Fruit fly (Drosophila melanogaster): Measurements from ENCODE around the gene Srg1.

Srg1 gene

dm6 chr3R:24850420-24850819 lies 14.1 kb downstream of the Srg1 start, which contains the start of gene CG7006 (continued):
- TF ChIP-seq en (GFP tag; optimal IDR thresholded peaks at IDR 0.05) (no peak), CG16813 (GFP tag; IDR thresholded peaks at IDR 0.05; ENCODE audit: partially characterized antibody) (peak; percentile 79), grn (GFP tag; optimal IDR thresholded peaks at IDR 0.05) (no peak), gem (tag; optimal IDR thresholded peaks at IDR 0.05) (no peak), Taf1 (GFP tag; IDR thresholded peaks at IDR 0.05) (peak; percentile 41; the same call in 1 of the 2 replicates), CG10654 (GFP tag; optimal IDR thresholded peaks at IDR 0.05) (peak; percentile 76), CG2129 (GFP tag; IDR thresholded peaks at IDR 0.05; ENCODE audit: partially characterized antibody) (0 out of 2 replicates have a peak, but pooled peaks have one; percentile 16), cwo (GFP tag; optimal IDR thresholded peaks at IDR 0.05) (peak; percentile 70), trh (GFP tag; optimal IDR thresholded peaks at IDR 0.05) (peak; percentile 55), Chrac-16 (GFP tag; optimal IDR thresholded peaks at IDR 0.05) (peak; percentile 70), Neu2 (GFP tag; optimal IDR thresholded peaks at IDR 0.05; ENCODE audit: borderline replicate concordance) (no peak), CG11398 (GFP tag; optimal IDR thresholded peaks at IDR 0.05) (peak; percentile 46), CG7987 (GFP tag; optimal IDR thresholded peaks at IDR 0.05) (peak; percentile 35), CG17612 (GFP tag; IDR thresholded peaks at IDR 0.05) (peak; percentile 21; the same call in 1 of the 2 replicates), phol (tag; optimal IDR thresholded peaks at IDR 0.05) (peak; percentile 69), twi (tag; optimal IDR thresholded peaks at IDR 0.05) (no peak), sim (GFP tag; IDR thresholded peaks at IDR 0.05) (no peak), z (GFP tag; IDR thresholded peaks at IDR 0.05) (no peak), yki (optimal IDR thresholded peaks at IDR 0.05) (no peak), CG18262 (tag; optimal IDR thresholded peaks at IDR 0.05) (no peak), Fer1 (GFP tag; optimal IDR thresholded peaks at IDR 0.05) (no peak), Xbp1 (GFP tag; optimal IDR thresholded peaks at IDR 0.05) (peak; percentile 84), dysf (GFP tag; IDR thresholded peaks at IDR 0.05) (peak; percentile 51; the same call in 1 of the 3 replicates), NC2α (GFP tag; optimal IDR thresholded peaks at IDR 0.05) (no peak), Abd-B (GFP tag; optimal IDR thresholded peaks at IDR 0.05) (peak; percentile 27), CG1603 (tag; optimal IDR thresholded peaks at IDR 0.05) (peak; percentile 86), CG12071 (GFP tag; optimal IDR thresholded peaks at IDR 0.05) (no peak), CG12155 (GFP tag; optimal IDR thresholded peaks at IDR 0.05) (peak; percentile 85), Atf3 (GFP tag; optimal IDR thresholded peaks at IDR 0.05) (peak; percentile 48), Six4 (GFP tag; optimal IDR thresholded peaks at IDR 0.05) (peak; percentile 35), CG12769 (tag; optimal IDR thresholded peaks at IDR 0.05) (peak; percentile 87), wdn (GFP tag; IDR thresholded peaks at IDR 0.05) (peak; percentile 58), CG9876 (GFP tag; optimal IDR thresholded peaks at IDR 0.05) (peak; percentile 70), CG17328 (GFP tag; IDR thresholded peaks at IDR 0.05) (peak; percentile 14; the same call in 1 of the 2 replicates), CG18764 (GFP tag; optimal IDR thresholded peaks at IDR 0.05) (peak; percentile 73), CG10209 (GFP tag; optimal IDR thresholded peaks at IDR 0.05) (peak; percentile 71), CG13296 (GFP tag; optimal IDR thresholded peaks at IDR 0.05) (no peak), ATbp (GFP tag; optimal IDR thresholded peaks at IDR 0.05) (no peak), cad (GFP tag; optimal IDR thresholded peaks at IDR 0.05) (no peak), ab (GFP tag; optimal IDR thresholded peaks at IDR 0.05) (peak; percentile 16), lmd (GFP tag; IDR thresholded peaks at IDR 0.05) (peak; percentile 68; the same call in 1 of the 2 replicates), CG8290 (GFP tag; optimal IDR thresholded peaks at IDR 0.05) (peak; percentile 70), CG8290 (tag; optimal IDR thresholded peaks at IDR 0.05) (no peak), Lim3 (GFP tag; IDR thresholded peaks at IDR 0.05) (no peak), E2f1 (GFP tag; IDR thresholded peaks at IDR 0.05) (0 out of 2 replicates have a peak, but pooled peaks have one; percentile 42), Fer2 (tag; optimal IDR thresholded peaks at IDR 0.05) (peak; percentile 48), B-H1 (GFP tag; IDR thresholded peaks at IDR 0.05) (no peak), Myb (GFP tag; optimal IDR thresholded peaks at IDR 0.05) (peak; percentile 95), CG8388 (GFP tag; optimal IDR thresholded peaks at IDR 0.05) (no peak), psq (GFP tag; optimal IDR thresholded peaks at IDR 0.05) (peak; percentile 8), CHES-1-like (GFP tag; optimal IDR thresholded peaks at IDR 0.05) (peak; percentile 75), scrt (GFP tag; optimal IDR thresholded peaks at IDR 0.05) (no peak)

All from whole organism, embryonic.